Worm (Caenorhabditis elegans) whole organism, L1 larva: ENCODE data around the gene scrm-3.
A peak's percentile ranks its signal among the peaks of the same experiment; 100 is the strongest.

Source experiments
- C04F5.9 ChIP-seq: sonication (generic microtip); optimal IDR thresholded peaks from 2 replicates; lab custom pipeline; 2016; ENCODE audit warnings: missing genetic modification characterization, missing compliant biosample characterization
- C16A3.4 ChIP-seq: fragments of 150-350 bp; optimal IDR thresholded peaks from 2 replicates; lab custom pipeline; 2014; ENCODE audit warnings: missing biosample characterization, missing genetic modification characterization
- F16B12.6 ChIP-seq: fragments of 150-350 bp; optimal IDR thresholded peaks from 2 replicates; lab custom pipeline; 2014; ENCODE audit warnings: missing biosample characterization, missing genetic modification characterization
- Y116A8C.19 ChIP-seq: sonication (generic microtip); optimal IDR thresholded peaks from 2 replicates; lab custom pipeline; 2016; ENCODE audit warnings: missing compliant biosample characterization, missing genetic modification characterization, borderline replicate concordance
- alr-1 ChIP-seq: fragments of 200-800 bp; sonication (Bioruptor generic); optimal IDR thresholded peaks from 2 replicates; lab custom pipeline; 2018; ENCODE audit warnings: borderline replicate concordance, mild to moderate bottlenecking, missing genetic modification characterization, missing compliant biosample characterization
- blmp-1 ChIP-seq: fragments of 150-350 bp; optimal IDR thresholded peaks from 2 replicates; lab custom pipeline; 2014; ENCODE audit warnings: missing biosample characterization, missing genetic modification characterization
- ceh-63 ChIP-seq: fragments of 200-800 bp; sonication (Bioruptor generic); optimal IDR thresholded peaks from 2 replicates; lab custom pipeline; 2018; ENCODE audit warnings: mild to moderate bottlenecking, missing genetic modification characterization, missing compliant biosample characterization
- ceh-82 ChIP-seq, 3 experiments: fragments of 150-350 bp in 1 of 3; sonication (generic microtip) in 2 of 3; optimal IDR thresholded peaks; 2 replicates each; lab custom pipeline; 2014 to 2017; ENCODE audit warnings: missing biosample characterization in 3 of 3, missing genetic modification characterization in 3 of 3
- ceh-88 ChIP-seq: fragments of 200-800 bp; sonication (Bioruptor generic); IDR thresholded peaks from 2 replicates; pipeline ENCODE4 v1.3.6; 2022; ENCODE audit warnings: missing genetic modification characterization, missing compliant biosample characterization
- ceh-90 ChIP-seq: sonication (generic microtip); optimal IDR thresholded peaks from 2 replicates; lab custom pipeline; 2016; ENCODE audit warnings: missing genetic modification characterization, missing compliant biosample characterization
- ces-1 ChIP-seq: fragments of 150-350 bp; optimal IDR thresholded peaks from 2 replicates; lab custom pipeline; 2014; ENCODE audit warnings: missing biosample characterization, missing genetic modification reagents, missing genetic modification characterization
- dpl-1 ChIP-seq, 3 experiments: fragments of 150-350 bp in 2 of 3; sonication (generic microtip) in 1 of 3; optimal IDR thresholded peaks; 2 replicates each; lab custom pipeline; 2014 to 2017; ENCODE audit warnings: missing biosample characterization in 3 of 3, missing genetic modification characterization in 3 of 3, missing genetic modification reagents in 3 of 3
- efl-1 ChIP-seq, 4 experiments: fragments of 150-350 bp; optimal IDR thresholded peaks in 3 of 4; peaks in 1 of 4; 1 replicate in 1 of 4; 2 replicates in 3 of 4; lab custom pipeline; 2014; ENCODE audit warnings: missing biosample characterization in 2 of 4, missing genetic modification characterization in 2 of 4, missing genetic modification reagents in 2 of 4
- efl-3 ChIP-seq: fragments of 200-800 bp; sonication (Bioruptor generic); optimal IDR thresholded peaks from 2 replicates; lab custom pipeline; 2018; ENCODE audit warnings: mild to moderate bottlenecking, missing genetic modification characterization, missing compliant biosample characterization
- elt-3 ChIP-seq, 6 experiments: fragments of 150-350 bp in 1 of 6; sonication (generic microtip); optimal IDR thresholded peaks; 2 replicates each; lab custom pipeline; 2017 to 2018; ENCODE audit warnings: missing biosample characterization in 6 of 6, missing genetic modification characterization in 6 of 6, inconsistent platforms in 1 of 6
- fkh-10 ChIP-seq: sonication (generic microtip); optimal IDR thresholded peaks from 2 replicates; lab custom pipeline; 2017; ENCODE audit warnings: missing biosample characterization, missing genetic modification reagents, missing genetic modification characterization
- fkh-8 ChIP-seq: sonication (generic microtip); optimal IDR thresholded peaks from 2 replicates; lab custom pipeline; 2016; ENCODE audit warnings: mild to moderate bottlenecking, missing genetic modification characterization, missing compliant biosample characterization
- fos-1 ChIP-seq: fragments of 150-350 bp; optimal IDR thresholded peaks from 2 replicates; lab custom pipeline; 2014; ENCODE audit warnings: missing biosample characterization, missing genetic modification characterization
- grh-1 ChIP-seq: fragments of 200-800 bp; sonication (Bioruptor generic); IDR thresholded peaks from 2 replicates; pipeline ENCODE4 v1.3.6; 2022; ENCODE audit warnings: missing genetic modification reagents, missing genetic modification characterization, missing compliant biosample characterization
- hlh-17 ChIP-seq: fragments of 200-800 bp; sonication (Bioruptor generic); optimal IDR thresholded peaks from 2 replicates; lab custom pipeline; 2018; ENCODE audit warnings: missing genetic modification characterization, mild to moderate bottlenecking, missing compliant biosample characterization, moderate library complexity, borderline replicate concordance
- hpl-2 ChIP-seq: fragments of 150-350 bp; optimal IDR thresholded peaks from 2 replicates; lab custom pipeline; 2014; ENCODE audit warnings: missing biosample characterization, missing genetic modification reagents, missing genetic modification characterization
- irx-1 ChIP-seq: sonication (generic microtip); optimal IDR thresholded peaks from 2 replicates; lab custom pipeline; 2016; ENCODE audit warnings: missing genetic modification characterization, missing compliant biosample characterization
- isw-1 ChIP-seq: fragments of 200-800 bp; sonication (Bioruptor generic); IDR thresholded peaks from 2 replicates; pipeline ENCODE4 v1.3.6; 2022; ENCODE audit warnings: missing genetic modification characterization, missing compliant biosample characterization
- jun-1 ChIP-seq: fragments of 150-350 bp; optimal IDR thresholded peaks from 2 replicates; lab custom pipeline; 2014; ENCODE audit warnings: missing biosample characterization, missing genetic modification reagents, missing genetic modification characterization
- lin-13 ChIP-seq: fragments of 150-350 bp; optimal IDR thresholded peaks from 2 replicates; lab custom pipeline; 2014; ENCODE audit warnings: missing biosample characterization, missing genetic modification reagents, missing genetic modification characterization
- lin-14 ChIP-seq: fragments of 200-800 bp; sonication (Bioruptor generic); optimal IDR thresholded peaks from 2 replicates; lab custom pipeline; 2018; ENCODE audit warnings: mild to moderate bottlenecking, missing genetic modification characterization, moderate library complexity, missing compliant biosample characterization
- lin-35 ChIP-seq, 2 experiments: fragments of 150-350 bp; optimal IDR thresholded peaks; 2 replicates each; lab custom pipeline; 2014; ENCODE audit warnings: missing biosample characterization in 2 of 2, missing genetic modification characterization in 2 of 2, missing genetic modification reagents in 2 of 2
- lir-3 ChIP-seq: sonication (generic microtip); optimal IDR thresholded peaks from 2 replicates; lab custom pipeline; 2016; ENCODE audit warnings: mild to moderate bottlenecking, missing genetic modification characterization, moderate library complexity, missing compliant biosample characterization; ENCODE audit not compliant: poor library complexity
- lsy-2 ChIP-seq, 2 experiments: fragments of 150-350 bp; optimal IDR thresholded peaks; 2 replicates each; lab custom pipeline; 2014; ENCODE audit warnings: missing biosample characterization in 2 of 2, missing genetic modification characterization in 2 of 2
- mab-9 ChIP-seq: fragments of 200-800 bp; sonication (Bioruptor generic); IDR thresholded peaks from 2 replicates; pipeline ENCODE4 v1.3.6; 2022; ENCODE audit warnings: missing genetic modification reagents, missing genetic modification characterization, missing compliant biosample characterization
- mdl-1 ChIP-seq, 2 experiments: fragments of 150-350 bp; optimal IDR thresholded peaks; 2 replicates each; lab custom pipeline; 2014 to 2017; ENCODE audit warnings: missing biosample characterization in 2 of 2, missing genetic modification characterization in 2 of 2, inconsistent platforms in 1 of 2
- mef-2 ChIP-seq: fragments of 150-350 bp; optimal IDR thresholded peaks from 2 replicates; lab custom pipeline; 2014; ENCODE audit warnings: missing biosample characterization, missing genetic modification characterization
- nhr-19 ChIP-seq: fragments of 200-800 bp; sonication (Bioruptor generic); conservative IDR thresholded peaks from 2 replicates; pipeline ENCODE4 v1.3.6; 2022; ENCODE audit warnings: missing genetic modification characterization, missing compliant biosample characterization
- nhr-20 ChIP-seq: sonication (generic microtip); optimal IDR thresholded peaks from 2 replicates; lab custom pipeline; 2016; ENCODE audit warnings: mild to moderate bottlenecking, missing genetic modification characterization, missing compliant biosample characterization
- nhr-237 ChIP-seq: fragments of 150-350 bp; optimal IDR thresholded peaks from 2 replicates; lab custom pipeline; 2014; ENCODE audit warnings: missing biosample characterization, missing genetic modification characterization
- nhr-47 ChIP-seq: sonication (generic microtip); optimal IDR thresholded peaks from 2 replicates; lab custom pipeline; 2016; ENCODE audit warnings: mild to moderate bottlenecking, missing genetic modification characterization, moderate library complexity, missing compliant biosample characterization
- nhr-76 ChIP-seq: sonication (generic microtip); optimal IDR thresholded peaks from 2 replicates; lab custom pipeline; 2017; ENCODE audit warnings: missing biosample characterization, missing genetic modification characterization
- nhr-77 ChIP-seq: fragments of 150-350 bp; optimal IDR thresholded peaks from 2 replicates; lab custom pipeline; 2014; ENCODE audit warnings: missing biosample characterization, missing genetic modification characterization
- nhr-84 ChIP-seq: sonication (generic microtip); optimal IDR thresholded peaks from 2 replicates; lab custom pipeline; 2017; ENCODE audit warnings: missing biosample characterization, missing genetic modification characterization
- nhr-85 ChIP-seq: sonication (generic microtip); peaks from one replicate; lab custom pipeline; 2016; ENCODE audit warnings: missing genetic modification characterization, inconsistent platforms, missing compliant biosample characterization
- rnt-1 ChIP-seq: sonication (generic microtip); optimal IDR thresholded peaks from 2 replicates; lab custom pipeline; 2016; ENCODE audit warnings: mild to moderate bottlenecking, missing genetic modification characterization, moderate library complexity, missing compliant biosample characterization
- skn-1 ChIP-seq: fragments of 150-350 bp; optimal IDR thresholded peaks from 2 replicates; lab custom pipeline; 2014; ENCODE audit warnings: missing biosample characterization, missing genetic modification characterization
- snpc-4 ChIP-seq: fragments of 150-350 bp; optimal IDR thresholded peaks from 2 replicates; lab custom pipeline; 2014; ENCODE audit warnings: missing biosample characterization, missing genetic modification characterization
- snu-23 ChIP-seq: sonication (generic microtip); optimal IDR thresholded peaks from 2 replicates; lab custom pipeline; 2016; ENCODE audit warnings: missing genetic modification characterization, missing compliant biosample characterization
- sup-37 ChIP-seq: fragments of 200-800 bp; sonication (Bioruptor generic); optimal IDR thresholded peaks from 2 replicates; lab custom pipeline; 2018; ENCODE audit warnings: mild to moderate bottlenecking, missing genetic modification characterization, missing compliant biosample characterization
- swsn-7 ChIP-seq: sonication (generic microtip); optimal IDR thresholded peaks from 2 replicates; lab custom pipeline; 2016; ENCODE audit warnings: missing genetic modification characterization, missing compliant biosample characterization
- tbx-2 ChIP-seq: sonication (generic microtip); optimal IDR thresholded peaks from 2 replicates; lab custom pipeline; 2016; ENCODE audit warnings: missing genetic modification characterization, missing compliant biosample characterization
- tlp-1 ChIP-seq: fragments of 150-350 bp; optimal IDR thresholded peaks from 2 replicates; lab custom pipeline; 2014; ENCODE audit warnings: missing biosample characterization, missing genetic modification characterization
- unc-130 ChIP-seq: fragments of 150-350 bp; optimal IDR thresholded peaks from 2 replicates; lab custom pipeline; 2017; ENCODE audit warnings: missing biosample characterization, missing genetic modification characterization, inconsistent platforms
- unc-30 ChIP-seq: sonication (generic microtip); optimal IDR thresholded peaks from 2 replicates; lab custom pipeline; 2017; ENCODE audit warnings: missing biosample characterization, missing genetic modification characterization
- unc-62 ChIP-seq: fragments of 150-350 bp; optimal IDR thresholded peaks from 2 replicates; lab custom pipeline; 2014; ENCODE audit warnings: missing biosample characterization, missing genetic modification reagents, missing genetic modification characterization
- ztf-4 ChIP-seq: fragments of 150-350 bp; optimal IDR thresholded peaks from 2 replicates; lab custom pipeline; 2014; ENCODE audit warnings: missing biosample characterization, missing genetic modification characterization

The scrm-3 gene

DNA sequence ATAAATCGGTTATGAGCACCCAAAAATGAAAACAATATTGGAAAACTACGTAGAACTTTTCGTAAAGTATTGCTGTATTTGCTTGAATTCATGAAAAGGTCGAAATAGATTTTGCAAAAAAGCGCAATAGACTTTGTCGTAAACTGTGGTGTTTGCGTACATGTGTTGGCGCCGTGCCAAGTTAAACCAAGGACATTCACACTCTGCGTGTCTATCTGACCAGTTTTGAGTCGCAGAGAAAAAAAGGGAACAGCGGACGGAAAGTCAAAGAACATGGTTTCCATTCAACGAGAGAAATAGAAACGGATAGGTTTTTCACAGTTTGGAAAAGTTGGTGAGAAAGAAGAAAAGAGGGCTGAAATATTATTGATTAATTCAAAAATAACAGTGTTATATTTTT lies 34.0 kb upstream of the scrm-3 start:
- TF ChIP-seq nhr-237 (tag; lab: Kevin White, UChicago) = peak; percentile 67
- peak; percentile 90 for TF ChIP-seq blmp-1 (tag; lab: Kevin White, UChicago)
- TF ChIP-seq isw-1 (GFP tag; lab: Robert Waterston, UW) = peak; percentile 11
- TF ChIP-seq hpl-2 (GFP tag; lab: Kevin White, UChicago) = peak; percentile 64
- TF ChIP-seq nhr-84 (tag; lab: Kevin White, UChicago) = no peak
- peak; percentile 55 for TF ChIP-seq irx-1 (tag; lab: Kevin White, UChicago)
- no peak for TF ChIP-seq mab-9
- TF ChIP-seq fkh-8 (tag; lab: Kevin White, UChicago) = peak; percentile 23
- peak; percentile 78 for TF ChIP-seq C16A3.4 (tag; lab: Kevin White, UChicago)
- peak; percentile 87 for TF ChIP-seq nhr-19 (GFP tag; lab: Robert Waterston, UW)
- peak; percentile 19 for TF ChIP-seq lir-3
- TF ChIP-seq unc-62 (GFP tag; lab: Kevin White, UChicago) = no peak
- peak; percentile 30 for TF ChIP-seq ztf-4 (tag; lab: Kevin White, UChicago)
- TF ChIP-seq elt-3 (tag; optimal IDR thresholded peaks at IDR 0.05; lab: Kevin White, UChicago) = peak in 3 of 6 experiments; percentile 5 to 87 (median 84)
- no peak for TF ChIP-seq mef-2 (tag; lab: Kevin White, UChicago)
- TF ChIP-seq tbx-2 (tag; lab: Kevin White, UChicago) = peak; percentile 82
- TF ChIP-seq swsn-7 (tag; lab: Kevin White, UChicago) = peak; percentile 68
- TF ChIP-seq lin-14 = peak; percentile 99
- TF ChIP-seq ces-1 = no peak
- peak; percentile 66 for TF ChIP-seq jun-1 (tag; lab: Kevin White, UChicago)
- peak; percentile 73 for TF ChIP-seq lin-13 (GFP tag; lab: Kevin White, UChicago)
- no peak for TF ChIP-seq C04F5.9 (tag; lab: Kevin White, UChicago)
- no peak for TF ChIP-seq hlh-17 (GFP tag; lab: Kevin White, UChicago)
- no peak for TF ChIP-seq nhr-76 (tag; lab: Kevin White, UChicago)
- TF ChIP-seq skn-1 (tag; lab: Kevin White, UChicago) = peak; percentile 73
- TF ChIP-seq Y116A8C.19 (tag; lab: Kevin White, UChicago) = no peak
- TF ChIP-seq nhr-20 (tag; lab: Kevin White, UChicago) = peak; percentile 95
- peak; percentile 73 for TF ChIP-seq nhr-77 (tag; lab: Kevin White, UChicago)
- TF ChIP-seq fos-1 (tag; lab: Kevin White, UChicago) = peak; percentile 43
- peak; percentile 95 for TF ChIP-seq grh-1 (GFP tag; lab: Robert Waterston, UW)
- peak; percentile 70 to 87 for TF ChIP-seq lin-35 (GFP tag; optimal IDR thresholded peaks at IDR 0.05; lab: Kevin White, UChicago)
- TF ChIP-seq snpc-4 (tag; lab: Kevin White, UChicago) = peak; percentile 43
- TF ChIP-seq F16B12.6 (tag; lab: Kevin White, UChicago) = peak; percentile 85
- TF ChIP-seq efl-3 (GFP tag; lab: Kevin White, UChicago) = no peak
- TF ChIP-seq unc-130 (tag; lab: Kevin White, UChicago) = peak; percentile 79
- peak; percentile 60 to 81 (median 76) for TF ChIP-seq dpl-1 (GFP tag; optimal IDR thresholded peaks at IDR 0.05; lab: Kevin White, UChicago)
- TF ChIP-seq snu-23 = peak; percentile 89
- no peak for TF ChIP-seq sup-37
- no peak for TF ChIP-seq ceh-63 (GFP tag; lab: Kevin White, UChicago)
- no peak for TF ChIP-seq unc-30 (tag; lab: Kevin White, UChicago)
- TF ChIP-seq rnt-1 (tag; lab: Kevin White, UChicago) = peak; percentile 85
- peak; percentile 79 for TF ChIP-seq nhr-47 (tag; lab: Kevin White, UChicago)
- TF ChIP-seq mdl-1 (tag; optimal IDR thresholded peaks at IDR 0.05; lab: Kevin White, UChicago) = peak in 1 of 2 experiments; percentile 81
- peak; percentile 68 to 88 for TF ChIP-seq lsy-2 (tag; optimal IDR thresholded peaks at IDR 0.05; lab: Kevin White, UChicago)
- TF ChIP-seq ceh-90 (tag; lab: Kevin White, UChicago) = no peak
- TF ChIP-seq fkh-10 (GFP tag; lab: Kevin White, UChicago) = no peak
- peak; percentile 76 to 82 for TF ChIP-seq efl-1 (optimal IDR thresholded peaks at IDR 0.05; lab: Kevin White, UChicago)
- peak; percentile 68 to 94 for TF ChIP-seq efl-1 (GFP tag; optimal IDR thresholded peaks at IDR 0.05 in 1 of 2; lab: Kevin White, UChicago)
- no peak for TF ChIP-seq tlp-1 (tag; lab: Kevin White, UChicago)
- no peak for TF ChIP-seq ceh-88 (GFP tag; lab: Robert Waterston, UW)
- no peak for TF ChIP-seq alr-1 (tag; lab: Kevin White, UChicago)
- TF ChIP-seq nhr-85 (tag; lab: Kevin White, UChicago) = peak; percentile 99
- TF ChIP-seq ceh-82 (tag; optimal IDR thresholded peaks at IDR 0.05; lab: Kevin White, UChicago) = peak; percentile 27 to 63 (median 28)
